Worm (Caenorhabditis elegans) whole organism, L4/young adult: ENCODE measurements around the gene T14F9.2.

Experiments
- dao-5 ChIP-seq: sonication (generic microtip); optimal IDR thresholded peaks from 2 replicates; lab custom pipeline; 2016; ENCODE audit warnings: missing genotype, missing genetic modification characterization, moderate library complexity, missing compliant biosample characterization
- him-1 ChIP-seq: sonication (generic microtip); optimal IDR thresholded peaks from 2 replicates; lab custom pipeline; 2016; ENCODE audit warnings: missing genotype, missing genetic modification reagents, missing genetic modification characterization, missing compliant biosample characterization

- TF ChIP-seq dao-5 (tag; lab: Kevin White, UChicago) (no peak), him-1 (tag; lab: Kevin White, UChicago) (no peak)
These were observed 35.0 kb upstream of the T14F9.2 start, which contains the start of gene T24C12.1 for ce11 chrX:2199140-2199539.
